Fruit fly (Drosophila melanogaster) whole organism, embryonic: ENCODE data around the gene NitFhit.

ENCODE experiments used
- Adf1 ChIP-seq: fragments of 200-800 bp; sonication (Bioruptor generic); IDR thresholded peaks from 2 replicates; pipeline ENCODE4 v1.3.6; 2022; ENCODE audit warnings: missing biosample characterization, missing genetic modification characterization
- Atf6 ChIP-seq: fragments of 200-800 bp; sonication (Bioruptor generic); IDR thresholded peaks from 2 replicates; pipeline ENCODE4 v1.3.6; 2022; ENCODE audit warnings: missing biosample characterization, missing genetic modification characterization
- CG10654 ChIP-seq: fragments of 200-800 bp; sonication (Bioruptor generic); optimal IDR thresholded peaks from 2 replicates; lab custom pipeline; 2016; ENCODE audit warnings: missing biosample characterization, missing genetic modification characterization
- CG13775 ChIP-seq: fragments of 200-800 bp; sonication (Bioruptor generic); optimal IDR thresholded peaks from 3 replicates; lab custom pipeline; 2017; ENCODE audit warnings: missing biosample characterization, mild to moderate bottlenecking, missing genetic modification characterization
- CG14014 ChIP-seq: fragments of 200-800 bp; sonication (Bioruptor generic); IDR thresholded peaks from 2 replicates; pipeline ENCODE4 v1.3.6; 2022; ENCODE audit warnings: missing biosample characterization, missing genetic modification characterization
- CG14441 ChIP-seq: fragments of 200-800 bp; sonication (Bioruptor generic); IDR thresholded peaks from 2 replicates; pipeline ENCODE4 v1.3.6; 2022; ENCODE audit warnings: missing biosample characterization, missing genetic modification characterization
- CG14965 ChIP-seq: fragments of 200-800 bp; sonication (Bioruptor generic); optimal IDR thresholded peaks from 2 replicates; lab custom pipeline; 2016; ENCODE audit warnings: missing biosample characterization, missing genetic modification characterization, borderline replicate concordance
- CG2120 ChIP-seq: fragments of 200-800 bp; sonication (Bioruptor generic); optimal IDR thresholded peaks from 3 replicates; lab custom pipeline; 2016; ENCODE audit warnings: missing biosample characterization, missing genetic modification characterization
- CG31388 ChIP-seq: fragments of 200-800 bp; sonication (Bioruptor generic); optimal IDR thresholded peaks from 2 replicates; lab custom pipeline; 2016; ENCODE audit warnings: missing biosample characterization, missing genetic modification characterization
- CG3281 ChIP-seq: fragments of 200-800 bp; sonication (Bioruptor generic); optimal IDR thresholded peaks from 3 replicates; lab custom pipeline; 2017; ENCODE audit warnings: missing biosample characterization, mild to moderate bottlenecking, missing genetic modification characterization
- CG4328 ChIP-seq: fragments of 200-800 bp; sonication (Bioruptor generic); optimal IDR thresholded peaks from 3 replicates; lab custom pipeline; 2017; ENCODE audit warnings: missing biosample characterization, missing genetic modification reagents, missing genetic modification characterization
- CG4617 ChIP-seq: fragments of 200-800 bp; sonication (Bioruptor generic); optimal IDR thresholded peaks from 3 replicates; lab custom pipeline; 2016; ENCODE audit warnings: missing biosample characterization, missing genetic modification characterization, borderline replicate concordance
- CG4707 ChIP-seq: fragments of 200-800 bp; sonication (Bioruptor generic); optimal IDR thresholded peaks from 2 replicates; lab custom pipeline; 2018; ENCODE audit warnings: missing biosample characterization, mild to moderate bottlenecking, missing genetic modification characterization, moderate library complexity
- CG6175 ChIP-seq: fragments of 200-800 bp; sonication (Bioruptor generic); IDR thresholded peaks from 3 replicates; pipeline ENCODE4 v1.3.6; 2022; ENCODE audit warnings: missing biosample characterization, missing genetic modification characterization
- CG7556 ChIP-seq: fragments of 200-800 bp; sonication (Bioruptor generic); optimal IDR thresholded peaks from 2 replicates; lab custom pipeline; 2017; ENCODE audit warnings: missing biosample characterization, mild to moderate bottlenecking, missing genetic modification characterization
- CG9437 ChIP-seq: fragments of 200-800 bp; sonication (Bioruptor generic); optimal IDR thresholded peaks from 2 replicates; lab custom pipeline; 2018; ENCODE audit warnings: missing biosample characterization, mild to moderate bottlenecking, missing genetic modification characterization
- D19A ChIP-seq: fragments of 200-800 bp; optimal IDR thresholded peaks from 3 replicates; lab custom pipeline; 2019; ENCODE audit warnings: missing biosample characterization, mild to moderate bottlenecking, missing genetic modification characterization, moderate library complexity
- Deaf1 ChIP-seq: fragments of 200-800 bp; optimal IDR thresholded peaks from 3 replicates; lab custom pipeline; 2019; ENCODE audit warnings: missing biosample characterization, mild to moderate bottlenecking, missing genetic modification characterization, moderate library complexity
- H2.0 ChIP-seq: fragments of 200-800 bp; sonication (Bioruptor generic); IDR thresholded peaks from 2 replicates; pipeline ENCODE4 v1.3.6; 2022; ENCODE audit warnings: missing biosample characterization, missing genetic modification characterization
- Hr39 ChIP-seq: fragments of >200 bp; optimal IDR thresholded peaks from 2 replicates; lab custom pipeline; 2017
- MESR4 ChIP-seq: fragments of 200-800 bp; sonication (Bioruptor generic); optimal IDR thresholded peaks from 2 replicates; lab custom pipeline; 2018; ENCODE audit warnings: missing biosample characterization, mild to moderate bottlenecking, missing genetic modification characterization, moderate library complexity
- Mrtf ChIP-seq: fragments of 200-800 bp; sonication (Bioruptor generic); IDR thresholded peaks from 3 replicates; pipeline ENCODE4 v1.3.6; 2022; ENCODE audit warnings: missing biosample characterization, missing genetic modification characterization
- NK7.1 ChIP-seq: fragments of 200-800 bp; sonication (Bioruptor generic); optimal IDR thresholded peaks from 3 replicates; lab custom pipeline; 2016; ENCODE audit warnings: missing biosample characterization, missing genetic modification characterization
- Oli ChIP-seq: fragments of 200-800 bp; sonication (Bioruptor generic); optimal IDR thresholded peaks from 2 replicates; lab custom pipeline; 2018; ENCODE audit warnings: missing biosample characterization, mild to moderate bottlenecking, missing genetic modification characterization, moderate library complexity
- Optix ChIP-seq: fragments of 200-800 bp; sonication (Bioruptor generic); IDR thresholded peaks from 3 replicates; pipeline ENCODE4 v1.3.6; 2022; ENCODE audit warnings: missing biosample characterization, missing genetic modification characterization
- Taf1 ChIP-seq: fragments of 200-800 bp; sonication (Bioruptor generic); IDR thresholded peaks from 2 replicates; pipeline ENCODE4 v1.3.6; 2022; ENCODE audit warnings: missing biosample characterization, missing genetic modification characterization
- bbx ChIP-seq: fragments of 200-800 bp; sonication (Bioruptor generic); IDR thresholded peaks from 2 replicates; pipeline ENCODE4 v1.3.6; 2022; ENCODE audit warnings: missing biosample characterization, missing genetic modification characterization; ENCODE audit not compliant: partially characterized antibody
- bowl ChIP-seq: fragments of 200-800 bp; sonication (Bioruptor generic); IDR thresholded peaks from 2 replicates; pipeline ENCODE4 v1.3.6; 2022; ENCODE audit warnings: missing biosample characterization, missing genetic modification characterization
- bsh ChIP-seq, 2 experiments: fragments of 200-800 bp; sonication (Bioruptor generic); optimal IDR thresholded peaks; 2 replicates each; lab custom pipeline; 2017 to 2018; ENCODE audit warnings: mild to moderate bottlenecking in 2 of 2, missing biosample characterization in 2 of 2, missing genetic modification characterization in 2 of 2, moderate library complexity in 1 of 2
- chm ChIP-seq: fragments of 200-800 bp; sonication (Bioruptor generic); IDR thresholded peaks from 2 replicates; pipeline ENCODE4 v1.3.6; 2022; ENCODE audit warnings: missing biosample characterization, missing genetic modification characterization
- corto ChIP-seq: fragments of 200-800 bp; sonication (Bioruptor generic); optimal IDR thresholded peaks from 2 replicates; lab custom pipeline; 2016; ENCODE audit warnings: missing biosample characterization, mild to moderate bottlenecking, missing genetic modification characterization, moderate library complexity
- disco-r ChIP-seq: fragments of 200-800 bp; sonication (Bioruptor generic); optimal IDR thresholded peaks from 2 replicates; lab custom pipeline; 2016; ENCODE audit warnings: missing biosample characterization, missing genetic modification characterization
- dm ChIP-seq: fragments of 200-800 bp; sonication (Bioruptor generic); optimal IDR thresholded peaks from 3 replicates; lab custom pipeline; 2016; ENCODE audit warnings: missing biosample characterization, missing genetic modification characterization
- en ChIP-seq: fragments of 200-800 bp; sonication (Bioruptor generic); optimal IDR thresholded peaks from 2 replicates; lab custom pipeline; 2016; ENCODE audit warnings: missing biosample characterization, missing genetic modification characterization
- hbn ChIP-seq: fragments of 200-800 bp; sonication (Bioruptor generic); IDR thresholded peaks from 2 replicates; pipeline ENCODE4 v1.3.6; 2022; ENCODE audit warnings: missing biosample characterization, missing genetic modification characterization; ENCODE audit not compliant: partially characterized antibody
- jigr1 ChIP-seq: fragments of 200-800 bp; sonication (Bioruptor generic); IDR thresholded peaks from 3 replicates; pipeline ENCODE4 v1.3.6; 2022; ENCODE audit warnings: missing biosample characterization, missing genetic modification characterization
- klu ChIP-seq: fragments of 200-800 bp; sonication (Bioruptor generic); IDR thresholded peaks from 2 replicates; pipeline ENCODE4 v1.3.6; 2022; ENCODE audit warnings: missing biosample characterization, missing genetic modification characterization
- lilli ChIP-seq: fragments of 200-800 bp; sonication (Bioruptor generic); optimal IDR thresholded peaks from 3 replicates; lab custom pipeline; 2016; ENCODE audit warnings: missing biosample characterization, missing genetic modification characterization
- lola ChIP-seq, 3 experiments: fragments of >200 bp in 2 of 3; fragments of 200-800 bp in 1 of 3; sonication (Bioruptor generic) in 1 of 3; optimal IDR thresholded peaks; 2 replicates each; lab custom pipeline; 2017 to 2019; ENCODE audit warnings: missing biosample characterization in 3 of 3, missing genetic modification characterization in 3 of 3, mild to moderate bottlenecking in 1 of 3, moderate library complexity in 1 of 3
- nerfin-1 ChIP-seq: fragments of 200-800 bp; sonication (Bioruptor generic); optimal IDR thresholded peaks from 3 replicates; lab custom pipeline; 2019; ENCODE audit warnings: missing biosample characterization, mild to moderate bottlenecking, missing genetic modification characterization, moderate library complexity
- odd ChIP-seq: fragments of 200-800 bp; sonication (Bioruptor generic); optimal IDR thresholded peaks from 2 replicates; lab custom pipeline; 2017; ENCODE audit warnings: missing biosample characterization, mild to moderate bottlenecking, missing genetic modification characterization
- onecut ChIP-seq: fragments of 200-800 bp; sonication (Bioruptor generic); IDR thresholded peaks from 2 replicates; pipeline ENCODE4 v1.3.6; 2022; ENCODE audit warnings: missing biosample characterization, missing genetic modification characterization
- sim ChIP-seq: fragments of 200-800 bp; sonication (Bioruptor generic); IDR thresholded peaks from 2 replicates; pipeline ENCODE4 v1.3.6; 2022; ENCODE audit warnings: missing biosample characterization, missing genetic modification characterization
- sr ChIP-seq: fragments of 200-800 bp; sonication (Bioruptor generic); IDR thresholded peaks from 3 replicates; pipeline ENCODE4 v1.3.6; 2022; ENCODE audit warnings: missing biosample characterization, missing genetic modification characterization
- tio ChIP-seq: fragments of 200-800 bp; sonication (Bioruptor generic); optimal IDR thresholded peaks from 2 replicates; lab custom pipeline; 2017; ENCODE audit warnings: missing biosample characterization, missing genetic modification characterization, inconsistent platforms
- ttk ChIP-seq: fragments of 200-800 bp; sonication (Bioruptor generic); IDR thresholded peaks from 2 replicates; pipeline ENCODE4 v2.1.2; 2022; ENCODE audit warnings: missing biosample characterization, missing genetic modification characterization
- tx ChIP-seq: fragments of 200-800 bp; sonication (Bioruptor generic); optimal IDR thresholded peaks from 2 replicates; lab custom pipeline; 2016; ENCODE audit warnings: missing biosample characterization, missing genetic modification characterization
- unc-4 ChIP-seq: fragments of 200-800 bp; sonication (Bioruptor generic); IDR thresholded peaks from 2 replicates; pipeline ENCODE4 v1.3.6; 2022; ENCODE audit warnings: missing biosample characterization, missing genetic modification characterization; ENCODE audit not compliant: partially characterized antibody
- zfh1 ChIP-seq: fragments of 200-800 bp; sonication (Bioruptor generic); IDR thresholded peaks from 3 replicates; pipeline ENCODE4 v1.3.6; 2022; ENCODE audit warnings: missing biosample characterization, missing genetic modification characterization

Gene NitFhit

DNA sequence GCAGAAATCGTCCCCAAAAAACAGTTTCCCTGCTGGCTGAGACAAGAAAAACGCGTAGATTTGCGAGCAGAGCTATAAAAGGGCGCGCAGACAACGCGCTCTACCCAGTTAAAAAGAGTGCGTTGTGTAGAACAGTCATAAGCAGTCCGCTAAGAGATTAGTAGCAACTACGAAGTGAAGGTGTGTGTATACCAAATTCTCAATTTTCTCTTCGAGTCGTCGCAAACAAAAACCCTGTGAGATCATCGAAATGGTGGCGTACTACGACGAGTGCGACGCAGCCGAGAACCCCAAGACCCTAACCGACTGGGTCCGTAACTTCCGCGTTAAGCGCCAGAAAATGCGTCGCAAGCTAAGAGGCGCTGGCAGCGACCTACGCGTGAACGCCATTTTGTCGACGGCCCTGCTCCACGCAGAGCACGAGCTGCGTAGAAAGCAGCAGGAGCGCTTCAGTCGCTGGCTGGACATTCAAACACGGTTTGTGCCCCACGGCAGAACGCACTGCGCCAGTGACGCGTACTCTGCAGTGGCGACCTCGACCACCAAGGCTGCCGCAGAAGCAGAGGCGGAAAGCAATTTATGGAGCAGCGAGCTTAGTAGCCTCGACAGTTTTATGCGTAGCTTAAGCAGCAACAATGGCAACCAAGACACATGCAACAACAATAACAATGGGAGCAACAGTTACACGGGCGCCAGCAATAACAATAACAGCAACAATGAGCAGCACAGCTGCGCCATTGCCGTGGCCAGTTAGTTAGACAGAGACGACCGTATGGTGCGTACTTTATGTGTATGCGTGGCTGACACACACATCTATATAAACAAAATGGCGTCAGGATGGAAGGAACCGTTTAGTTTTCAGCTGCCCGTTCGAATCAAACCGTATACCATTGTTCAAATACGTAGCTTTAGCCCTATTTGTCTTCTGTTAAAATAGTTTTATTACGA is 20.7 kb downstream of the NitFhit start (continued):
- no peak for TF ChIP-seq CG3281 (GFP tag; lab: Kevin White, UChicago)
- 0 out of 2 replicates have a peak, but pooled peaks have one; percentile 10 for TF ChIP-seq H2.0 (GFP tag; lab: Robert Waterston, UW)
- TF ChIP-seq hbn (GFP tag; lab: Robert Waterston, UW), result no peak
- TF ChIP-seq CG14965 (GFP tag; lab: Kevin White, UChicago), result no peak
- peak; percentile 73 for TF ChIP-seq Adf1 (GFP tag; lab: Robert Waterston, UW)
- no peak for TF ChIP-seq unc-4 (GFP tag; lab: Robert Waterston, UW)
- peak; percentile 57; the same call in 2 of the 3 replicates for TF ChIP-seq zfh1 (GFP tag; lab: Robert Waterston, UW)
- TF ChIP-seq CG6175, result peak; percentile 72; the same call in 1 of the 3 replicates
- no peak for TF ChIP-seq Mrtf
- peak; percentile 48; the same call in 1 of the 3 replicates for TF ChIP-seq Optix (GFP tag; lab: Robert Waterston, UW)
- TF ChIP-seq nerfin-1 (tag; lab: Kevin White, UChicago), result no peak
- TF ChIP-seq Atf6 (GFP tag; lab: Robert Waterston, UW), result no peak
- peak; percentile 51; the same call in 1 of the 2 replicates for TF ChIP-seq sim (GFP tag; lab: Robert Waterston, UW)
- TF ChIP-seq lola (GFP tag; optimal IDR thresholded peaks at IDR 0.05; lab: Kevin White, UChicago), result no peak
- TF ChIP-seq en, result no peak
- no peak for TF ChIP-seq corto
- TF ChIP-seq bbx (GFP tag; lab: Robert Waterston, UW), result peak; percentile 64
- TF ChIP-seq disco-r (GFP tag; lab: Kevin White, UChicago), result no peak
- TF ChIP-seq CG4328 (GFP tag; lab: Kevin White, UChicago), result peak; percentile 17
- TF ChIP-seq klu (GFP tag; lab: Robert Waterston, UW), result no peak
- TF ChIP-seq sr (GFP tag; lab: Robert Waterston, UW), result 0 out of 3 replicates have a peak, but pooled peaks have one; percentile 21
- TF ChIP-seq CG10654, result no peak
- no peak for TF ChIP-seq dm
- TF ChIP-seq CG13775 (GFP tag; lab: Kevin White, UChicago), result peak; percentile 29
- no peak for TF ChIP-seq CG2120 (GFP tag; lab: Kevin White, UChicago)
- no peak for TF ChIP-seq D19A (tag; lab: Kevin White, UChicago)
- peak; percentile 3; the same call in 1 of the 2 replicates for TF ChIP-seq onecut (GFP tag; lab: Robert Waterston, UW)
- no peak for TF ChIP-seq Hr39 (lab: Kevin White, UChicago)
- peak; percentile 32; the same call in 1 of the 2 replicates for TF ChIP-seq CG14014 (GFP tag; lab: Robert Waterston, UW)
- TF ChIP-seq tx (GFP tag; lab: Kevin White, UChicago), result no peak
- no peak for TF ChIP-seq Oli
- no peak for TF ChIP-seq CG4617 (GFP tag; lab: Kevin White, UChicago)
- TF ChIP-seq CG4707, result no peak
- TF ChIP-seq Deaf1, result peak; percentile 40
- TF ChIP-seq CG14441 (GFP tag; lab: Robert Waterston, UW), result no peak
- no peak for TF ChIP-seq bsh (GFP tag; optimal IDR thresholded peaks at IDR 0.05; lab: Kevin White, UChicago)
- no peak for TF ChIP-seq ttk
- no peak for TF ChIP-seq odd (GFP tag; lab: Kevin White, UChicago)
- no peak for TF ChIP-seq NK7.1 (GFP tag; lab: Kevin White, UChicago)
- TF ChIP-seq lilli, result peak; percentile 78
- TF ChIP-seq CG31388 (GFP tag; lab: Kevin White, UChicago), result no peak
- peak; percentile 99 for TF ChIP-seq MESR4
- TF ChIP-seq chm, result peak; percentile 82
- TF ChIP-seq bowl (GFP tag; lab: Robert Waterston, UW), result no peak
- TF ChIP-seq CG7556 (GFP tag; lab: Kevin White, UChicago), result no peak
- TF ChIP-seq tio, result no peak
- no peak for TF ChIP-seq jigr1
- TF ChIP-seq Taf1 (GFP tag; lab: Robert Waterston, UW), result 0 out of 2 replicates have a peak, but pooled peaks have one; percentile 19
- TF ChIP-seq CG9437 (GFP tag; lab: Kevin White, UChicago), result no peak
